Worm (Caenorhabditis elegans): ENCODE data around the gene idpp-12.
A peak's percentile ranks its signal among the peaks of the same experiment; 100 is the strongest.

idpp-12 gene

ce11 chrIV:3338676-3339075 is 34.9 kb downstream of the idpp-12 start, which contains the start of gene hrpa-1 (continued):
- TF ChIP-seq T26A8.4 (GFP tag; IDR thresholded peaks at IDR 0.05) (peak; percentile 24), gei-8 (GFP tag; optimal IDR thresholded peaks at IDR 0.05) (no peak), unc-39 (tag; optimal IDR thresholded peaks at IDR 0.05) (no peak), nhr-41 (GFP tag; IDR thresholded peaks at IDR 0.05) (no peak), lin-29 (GFP tag; IDR thresholded peaks at IDR 0.05) (no peak), ztf-11 (tag; optimal IDR thresholded peaks at IDR 0.05) (no peak), ctbp-1 (GFP tag; IDR thresholded peaks at IDR 0.05) (no peak), nhr-25 (tag; optimal IDR thresholded peaks at IDR 0.05; ENCODE audit: borderline replicate concordance, insufficient read depth) (no peak), egl-43 (GFP tag; IDR thresholded peaks at IDR 0.05) (no peak), nhr-48 (tag; optimal IDR thresholded peaks at IDR 0.05) (no peak), aha-1 (tag) (peak; percentile 69), duxl-1 (tag; optimal IDR thresholded peaks at IDR 0.05; ENCODE audit: poor library complexity) (peak; percentile 20), Y105C5A.15 (GFP tag; IDR thresholded peaks at IDR 0.05) (no peak), mdl-1 (tag; optimal IDR thresholded peaks at IDR 0.05) (peak in 1 of 2 experiments; percentile 64), zfp-3 (GFP tag; conservative IDR thresholded peaks at IDR 0.05) (peak; percentile 65; the same call in 1 of the 2 replicates), D1046.2 (GFP tag; IDR thresholded peaks at IDR 0.05) (no peak), lir-3 (tag; optimal IDR thresholded peaks at IDR 0.05) (no peak), zfp-2 (tag; optimal IDR thresholded peaks at IDR 0.05) (no peak)

ce11 chrIV:3341170-3341569 is 37.4 kb downstream of the idpp-12 start, which contains the start of gene F42A6.2:
F42A6.2 (plus strand) TSS chrIV:3341470.
- TF ChIP-seq mxl-2 (GFP tag; conservative IDR thresholded peaks at IDR 0.05) (no peak), daf-19 (GFP tag; conservative IDR thresholded peaks at IDR 0.05) (no peak), R02D3.7 (tag; optimal IDR thresholded peaks at IDR 0.05) (no peak), nhr-42 (GFP tag; IDR thresholded peaks at IDR 0.05) (no peak), fkh-10 (GFP tag; optimal IDR thresholded peaks at IDR 0.05) (no peak), ceh-62 (tag; optimal IDR thresholded peaks at IDR 0.05) (no peak), aha-1 (tag) (peak; percentile 18)

- TF ChIP-seq madf-9 (GFP tag; conservative IDR thresholded peaks at IDR 0.05) (no peak), nhr-102 (tag; optimal IDR thresholded peaks at IDR 0.05) (no peak), F26F4.8 (GFP tag; conservative IDR thresholded peaks at IDR 0.05) (no peak), ZK546.5 (tag; optimal IDR thresholded peaks at IDR 0.05) (no peak), aly-2 (tag; optimal IDR thresholded peaks at IDR 0.05) (no peak), nhr-237 (tag; optimal IDR thresholded peaks at IDR 0.05) (no peak), aha-1 (tag) (peak; percentile 96), madf-5 (GFP tag; IDR thresholded peaks at IDR 0.05) (no peak), hif-1 (tag; optimal IDR thresholded peaks at IDR 0.05) (no peak), nhr-6 (tag; optimal IDR thresholded peaks at IDR 0.05) (no peak), attf-4 (tag; optimal IDR thresholded peaks at IDR 0.05) (no peak), pha-4 (GFP tag; IDR thresholded peaks at IDR 0.05) (no peak), pha-4 (tag; optimal IDR thresholded peaks at IDR 0.05) (no peak), zfp-2 (tag; optimal IDR thresholded peaks at IDR 0.05) (no peak), ceh-62 (tag; optimal IDR thresholded peaks at IDR 0.05) (no peak), set-16 (GFP tag; IDR thresholded peaks at IDR 0.05) (peak; percentile 20; the same call in 1 of the 2 replicates), lin-39 (tag; optimal IDR thresholded peaks at IDR 0.05) (no peak)
These were observed 41.7 kb downstream of the idpp-12 start for ce11 chrIV:3345484-3345883.

- TF ChIP-seq egl-27 (tag; optimal IDR thresholded peaks at IDR 0.05) = no peak
- peak; percentile 69 for TF ChIP-seq set-16 (GFP tag; IDR thresholded peaks at IDR 0.05)
These were observed 44.5 kb downstream of the idpp-12 start for ce11 chrIV:3348334-3348733.
